Worm (Caenorhabditis elegans) whole organism, midembryonic: ENCODE data around the gene clec-51.

ENCODE experiments used
- flt-1 ChIP-seq: fragments of 200-800 bp; sonication (Bioruptor generic); IDR thresholded peaks from 2 replicates; pipeline ENCODE4 v1.3.6; 2022; ENCODE audit warnings: missing genetic modification characterization, missing compliant biosample characterization
- klf-2 ChIP-seq: fragments of 200-800 bp; sonication (Bioruptor generic); conservative IDR thresholded peaks from 2 replicates; pipeline ENCODE4 v1.3.6; 2022; ENCODE audit warnings: missing genetic modification reagents, missing genetic modification characterization, missing compliant biosample characterization
- med-1 ChIP-seq: sonication (generic microtip); optimal IDR thresholded peaks from 2 replicates; lab custom pipeline; 2017; ENCODE audit warnings: missing genetic modification characterization, mild to moderate bottlenecking, missing compliant biosample characterization, antibody characterized with exemption, missing genetic modification reagents; ENCODE audit not compliant: insufficient read depth
- tab-1 ChIP-seq: fragments of 200-800 bp; sonication (Bioruptor generic); IDR thresholded peaks from 2 replicates; pipeline ENCODE4 v1.3.6; 2022; ENCODE audit warnings: missing genetic modification characterization, missing compliant biosample characterization
- ztf-29 ChIP-seq: fragments of 200-800 bp; sonication (Bioruptor generic); IDR thresholded peaks from 2 replicates; pipeline ENCODE4 v1.3.6; 2022; ENCODE audit warnings: missing genetic modification reagents, missing genetic modification characterization, missing compliant biosample characterization

DNA sequence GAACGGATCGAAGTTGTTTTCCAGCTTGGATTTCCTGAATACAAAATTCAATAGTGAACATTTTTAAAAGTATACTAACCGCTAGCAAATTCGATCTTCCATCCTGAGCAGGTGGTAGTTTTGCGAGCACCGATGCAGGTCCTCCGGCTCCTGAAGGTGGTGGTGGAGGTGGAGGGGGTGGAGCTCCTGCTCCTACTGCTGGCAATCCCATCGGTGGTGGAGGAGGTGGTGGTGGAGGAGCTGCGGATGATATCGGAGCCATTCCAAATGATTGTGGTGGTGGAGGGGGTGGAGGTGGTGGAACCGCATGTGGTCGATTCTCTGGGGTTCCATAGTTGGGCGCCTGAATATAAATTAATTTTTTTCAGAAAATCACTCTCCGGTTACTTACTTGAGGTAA lies 26.1 kb upstream of the clec-51 start:
- no peak for TF ChIP-seq flt-1 (GFP tag; lab: Robert Waterston, UW)
- TF ChIP-seq klf-2 (GFP tag; lab: Robert Waterston, UW) = no peak
- TF ChIP-seq tab-1 (GFP tag; lab: Robert Waterston, UW) = no peak
- no peak for TF ChIP-seq med-1 (GFP tag; lab: Kevin White, UChicago)
- no peak for TF ChIP-seq ztf-29 (GFP tag; lab: Robert Waterston, UW)
